Worm (Caenorhabditis elegans) whole organism, early embryonic: ENCODE data around the gene gtf-2E1.

Experiments
- B0310.2 ChIP-seq: sonication (generic microtip); optimal IDR thresholded peaks from 2 replicates; lab custom pipeline; 2016; ENCODE audit warnings: mild to moderate bottlenecking, missing genetic modification characterization, missing compliant biosample characterization
- F13C5.2 ChIP-seq: sonication (generic microtip); optimal IDR thresholded peaks from 2 replicates; lab custom pipeline; 2017; ENCODE audit warnings: mild to moderate bottlenecking, missing genetic modification characterization, inconsistent platforms, missing compliant biosample characterization
- aly-1 ChIP-seq: sonication (generic microtip); optimal IDR thresholded peaks from 2 replicates; lab custom pipeline; 2016; ENCODE audit warnings: missing genetic modification characterization, missing compliant biosample characterization
- ama-1 ChIP-seq: fragments of 150-350 bp; optimal IDR thresholded peaks from 2 replicates; lab custom pipeline; 2014
- ceh-13 ChIP-seq: fragments of 200-800 bp; sonication (Bioruptor generic); optimal IDR thresholded peaks from 2 replicates; lab custom pipeline; 2018; ENCODE audit warnings: mild to moderate bottlenecking, missing genetic modification characterization, missing compliant biosample characterization
- ceh-36 ChIP-seq: sonication (generic microtip); optimal IDR thresholded peaks from 2 replicates; lab custom pipeline; 2016; ENCODE audit warnings: missing genetic modification characterization, inconsistent platforms, missing compliant biosample characterization
- ets-7 ChIP-seq: sonication (generic microtip); optimal IDR thresholded peaks from 2 replicates; lab custom pipeline; 2016; ENCODE audit warnings: missing genotype, missing genetic modification characterization, missing compliant biosample characterization
- flt-1 ChIP-seq: fragments of 200-800 bp; sonication (Bioruptor generic); IDR thresholded peaks from 2 replicates; pipeline ENCODE4 v1.3.6; 2022; ENCODE audit warnings: missing genetic modification characterization, missing compliant biosample characterization
- hmbx-1 ChIP-seq: sonication (generic microtip); optimal IDR thresholded peaks from 2 replicates; lab custom pipeline; 2016; ENCODE audit warnings: mild to moderate bottlenecking, missing genetic modification characterization, missing compliant biosample characterization
- hmg-4 ChIP-seq: fragments of 200-800 bp; sonication (Bioruptor generic); optimal IDR thresholded peaks from 2 replicates; lab custom pipeline; 2018; ENCODE audit warnings: mild to moderate bottlenecking, missing genetic modification characterization, missing compliant biosample characterization
- hnd-1 ChIP-seq: sonication (generic microtip); optimal IDR thresholded peaks from 2 replicates; lab custom pipeline; 2016; ENCODE audit warnings: missing genetic modification characterization, missing compliant biosample characterization
- pes-1 ChIP-seq: fragments of 200-800 bp; sonication (Bioruptor generic); IDR thresholded peaks from 2 replicates; pipeline ENCODE4 v1.3.6; 2022; ENCODE audit warnings: missing genetic modification reagents, missing genetic modification characterization, missing compliant biosample characterization
- scrt-1 ChIP-seq: fragments of 200-800 bp; sonication (Bioruptor generic); IDR thresholded peaks from 2 replicates; pipeline ENCODE4 v1.3.6; 2022; ENCODE audit warnings: missing genetic modification characterization, missing compliant biosample characterization
- sea-1 ChIP-seq: fragments of 200-800 bp; sonication (Bioruptor generic); conservative IDR thresholded peaks from 2 replicates; pipeline ENCODE4 v1.3.6; 2022; ENCODE audit warnings: missing genetic modification characterization, missing compliant biosample characterization
- tbx-11 ChIP-seq: fragments of 200-800 bp; sonication (Bioruptor generic); IDR thresholded peaks from 2 replicates; pipeline ENCODE4 v1.3.6; 2022; ENCODE audit warnings: missing genetic modification characterization, missing compliant biosample characterization
- tbx-37 ChIP-seq: fragments of 200-800 bp; sonication (Bioruptor generic); conservative IDR thresholded peaks from 2 replicates; pipeline ENCODE4 v1.3.6; 2022; ENCODE audit warnings: missing genetic modification reagents, missing genetic modification characterization, missing compliant biosample characterization
- tra-4 ChIP-seq: sonication (generic microtip); optimal IDR thresholded peaks from 2 replicates; lab custom pipeline; 2017; ENCODE audit warnings: missing genetic modification characterization, missing compliant biosample characterization

Gene gtf-2E1

ce11 chrIV:17265279-17265678, 10.2 kb downstream of the gtf-2E1 start, which contains the start of gene str-187:
str-187 (plus strand) TSS chrIV:17265579.
- TF ChIP-seq tbx-11 (GFP tag; lab: Robert Waterston, UW) (no peak), flt-1 (GFP tag; lab: Robert Waterston, UW) (no peak), ceh-36 (tag; lab: Kevin White, UChicago) (no peak), ceh-13 (GFP tag; lab: Kevin White, UChicago) (no peak), F13C5.2 (tag; lab: Kevin White, UChicago) (no peak), ama-1 (lab: Kevin White, UChicago) (no peak), ets-7 (tag; lab: Kevin White, UChicago) (no peak), sea-1 (GFP tag; lab: Robert Waterston, UW) (no peak), aly-1 (tag; lab: Kevin White, UChicago) (no peak), tbx-37 (GFP tag; lab: Robert Waterston, UW) (no peak), tra-4 (tag; lab: Kevin White, UChicago) (no peak), B0310.2 (no peak), hnd-1 (no peak), scrt-1 (GFP tag; lab: Robert Waterston, UW) (no peak), pes-1 (GFP tag; lab: Robert Waterston, UW) (no peak), hmbx-1 (no peak), hmg-4 (GFP tag; lab: Kevin White, UChicago) (no peak)

- TF ChIP-seq ceh-36 (tag; lab: Kevin White, UChicago) (no peak), hmbx-1 (no peak), ama-1 (lab: Kevin White, UChicago) (no peak), tra-4 (tag; lab: Kevin White, UChicago) (no peak), hnd-1 (no peak), tbx-37 (GFP tag; lab: Robert Waterston, UW) (no peak), sea-1 (GFP tag; lab: Robert Waterston, UW) (no peak), scrt-1 (GFP tag; lab: Robert Waterston, UW) (no peak), B0310.2 (no peak), ets-7 (tag; lab: Kevin White, UChicago) (no peak), aly-1 (tag; lab: Kevin White, UChicago) (no peak), F13C5.2 (tag; lab: Kevin White, UChicago) (no peak), tbx-11 (GFP tag; lab: Robert Waterston, UW) (no peak), flt-1 (GFP tag; lab: Robert Waterston, UW) (no peak), pes-1 (GFP tag; lab: Robert Waterston, UW) (no peak), ceh-13 (GFP tag; lab: Kevin White, UChicago) (no peak), hmg-4 (GFP tag; lab: Kevin White, UChicago) (no peak)
Measured at ce11 chrIV:17265716-17266115, 10.6 kb downstream of the gtf-2E1 start.

- TF ChIP-seq ama-1 (lab: Kevin White, UChicago) (no peak), ceh-36 (tag; lab: Kevin White, UChicago) (peak; percentile 49)
Measured at ce11 chrIV:17267304-17267891, 12.3 kb downstream of the gtf-2E1 start.

- TF ChIP-seq tbx-11 (GFP tag; lab: Robert Waterston, UW) = no peak
- TF ChIP-seq hnd-1 = no peak
- no peak for TF ChIP-seq pes-1 (GFP tag; lab: Robert Waterston, UW)
- no peak for TF ChIP-seq ceh-13 (GFP tag; lab: Kevin White, UChicago)
Measured at ce11 chrIV:17268069-17268468, 13.0 kb downstream of the gtf-2E1 start.

ce11 chrIV:17268628-17269027, 13.5 kb downstream of the gtf-2E1 start:
- TF ChIP-seq F13C5.2 (tag; lab: Kevin White, UChicago) = peak; percentile 12
- peak; percentile 49 for TF ChIP-seq hmg-4 (GFP tag; lab: Kevin White, UChicago)
- TF ChIP-seq tbx-37 (GFP tag; lab: Robert Waterston, UW) = no peak
- TF ChIP-seq ceh-36 (tag; lab: Kevin White, UChicago) = no peak
- no peak for TF ChIP-seq flt-1 (GFP tag; lab: Robert Waterston, UW)

ce11 chrIV:17269042-17269441, 13.9 kb downstream of the gtf-2E1 start, which contains the start of gene atgp-1:
atgp-1 (plus strand) TSS chrIV:17269342.
- TF ChIP-seq aly-1 (tag; lab: Kevin White, UChicago) (no peak), sea-1 (GFP tag; lab: Robert Waterston, UW) (no peak), flt-1 (GFP tag; lab: Robert Waterston, UW) (no peak), pes-1 (GFP tag; lab: Robert Waterston, UW) (no peak), hnd-1 (no peak), ceh-13 (GFP tag; lab: Kevin White, UChicago) (no peak), ama-1 (lab: Kevin White, UChicago) (no peak), tbx-11 (GFP tag; lab: Robert Waterston, UW) (no peak), tra-4 (tag; lab: Kevin White, UChicago) (no peak), hmg-4 (GFP tag; lab: Kevin White, UChicago) (no peak), tbx-37 (GFP tag; lab: Robert Waterston, UW) (no peak), B0310.2 (no peak), scrt-1 (GFP tag; lab: Robert Waterston, UW) (no peak), F13C5.2 (tag; lab: Kevin White, UChicago) (no peak), ets-7 (tag; lab: Kevin White, UChicago) (no peak), ceh-36 (tag; lab: Kevin White, UChicago) (no peak), hmbx-1 (no peak)

ce11 chrIV:17269702-17270101, 14.6 kb downstream of the gtf-2E1 start:
- TF ChIP-seq hmg-4 (GFP tag; lab: Kevin White, UChicago) = no peak
- peak; percentile 20 for TF ChIP-seq ceh-36 (tag; lab: Kevin White, UChicago)
- no peak for TF ChIP-seq tbx-11 (GFP tag; lab: Robert Waterston, UW)
